Fruit fly (Drosophila melanogaster) whole organism, prepupa: Measurements from ENCODE around the gene CG32298.

Source experiments
- CG10631 ChIP-seq: fragments of 200-800 bp; sonication (Bioruptor generic); optimal IDR thresholded peaks from 2 replicates; lab custom pipeline; 2016; ENCODE audit warnings: missing biosample characterization, missing genetic modification characterization
- CG10669 ChIP-seq: fragments of 200-800 bp; sonication (Bioruptor generic); optimal IDR thresholded peaks from 3 replicates; lab custom pipeline; 2018; ENCODE audit warnings: missing biosample characterization, mild to moderate bottlenecking, missing genetic modification characterization, moderate library complexity
- CG16779 ChIP-seq: fragments of 200-800 bp; sonication (Bioruptor generic); optimal IDR thresholded peaks from 3 replicates; lab custom pipeline; 2017; ENCODE audit warnings: missing biosample characterization, mild to moderate bottlenecking, missing genetic modification characterization
- CG31627 ChIP-seq: fragments of 200-800 bp; sonication (Bioruptor generic); optimal IDR thresholded peaks from 3 replicates; lab custom pipeline; 2016; ENCODE audit warnings: missing biosample characterization, missing genetic modification characterization
- CG4318 ChIP-seq: fragments of 200-800 bp; sonication (Bioruptor generic); optimal IDR thresholded peaks from 3 replicates; lab custom pipeline; 2017; ENCODE audit warnings: missing biosample characterization, mild to moderate bottlenecking, missing genetic modification characterization
- CG9139 ChIP-seq: fragments of 200-800 bp; sonication (Bioruptor generic); optimal IDR thresholded peaks from 3 replicates; lab custom pipeline; 2017; ENCODE audit warnings: missing biosample characterization, mild to moderate bottlenecking, missing genetic modification characterization
- Gug ChIP-seq: fragments of 200-800 bp; sonication (Bioruptor generic); IDR thresholded peaks from 2 replicates; pipeline ENCODE4 v1.3.6; 2022; ENCODE audit warnings: missing biosample characterization, missing genetic modification characterization
- Hr4 ChIP-seq: fragments of 200-800 bp; sonication (Bioruptor generic); optimal IDR thresholded peaks from 3 replicates; lab custom pipeline; 2016; ENCODE audit warnings: missing biosample characterization, missing genetic modification characterization
- OdsH ChIP-seq: fragments of 200-800 bp; sonication (Bioruptor generic); optimal IDR thresholded peaks from 3 replicates; lab custom pipeline; 2016; ENCODE audit warnings: missing biosample characterization, missing genetic modification characterization
- Sox102F ChIP-seq: fragments of 200-800 bp; sonication (Bioruptor generic); optimal IDR thresholded peaks from 2 replicates; lab custom pipeline; 2016; ENCODE audit warnings: missing biosample characterization, mild to moderate bottlenecking, missing genetic modification characterization
- fd85E ChIP-seq: fragments of 200-800 bp; sonication (Bioruptor generic); optimal IDR thresholded peaks from 3 replicates; lab custom pipeline; 2016; ENCODE audit warnings: missing biosample characterization, missing genetic modification characterization

dm6 chr3L:2424094-2424493 lies 33.3 kb upstream of the CG32298 start:
- TF ChIP-seq CG16779 (tag; lab: Kevin White, UChicago) (no peak), CG10669 (GFP tag; lab: Kevin White, UChicago) (no peak), CG31627 (GFP tag; lab: Kevin White, UChicago) (no peak), CG10631 (GFP tag; lab: Kevin White, UChicago) (no peak), Hr4 (no peak), Gug (no peak), CG9139 (GFP tag; lab: Kevin White, UChicago) (no peak), Sox102F (GFP tag; lab: Kevin White, UChicago) (no peak), OdsH (no peak), CG4318 (GFP tag; lab: Kevin White, UChicago) (no peak), fd85E (GFP tag; lab: Kevin White, UChicago) (no peak)
